Worm (Caenorhabditis elegans) whole organism, L4/young adult: ENCODE results near the gene C32C4.16.

Experiments used
- dao-5 ChIP-seq: sonication (generic microtip); optimal IDR thresholded peaks from 2 replicates; lab custom pipeline; 2016; ENCODE audit warnings: missing genotype, missing genetic modification characterization, moderate library complexity, missing compliant biosample characterization
- him-1 ChIP-seq: sonication (generic microtip); optimal IDR thresholded peaks from 2 replicates; lab custom pipeline; 2016; ENCODE audit warnings: missing genotype, missing genetic modification reagents, missing genetic modification characterization, missing compliant biosample characterization

DNA sequence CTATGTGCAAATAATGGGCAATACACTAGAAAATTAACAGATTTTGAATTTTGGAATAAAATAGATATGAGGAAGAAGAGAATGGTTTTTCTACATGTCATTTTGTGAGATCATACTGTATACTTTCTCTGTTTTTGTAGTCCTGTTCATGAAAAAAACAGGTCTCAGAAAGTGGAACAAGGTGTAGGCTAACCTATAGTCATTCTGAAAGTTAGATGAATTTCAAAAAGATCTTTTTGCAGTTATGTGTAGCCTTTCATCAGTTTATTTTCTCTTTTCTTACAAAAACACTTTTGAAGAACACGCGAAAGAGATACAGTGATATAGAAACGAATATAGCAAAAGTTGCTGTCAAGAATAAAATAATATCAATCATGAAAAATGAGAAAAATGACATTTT, 6.8 kb downstream of the C32C4.16 start, which contains the start of gene ugt-35:
- TF ChIP-seq him-1 (tag; lab: Kevin White, UChicago) (no peak), dao-5 (no peak)
